Fruit fly (Drosophila melanogaster) Kc167 (cell line): ENCODE measurements around the gene tal-AA.

Experiments used
- Myc ChIP-seq: fragments of >200 bp; optimal IDR thresholded peaks from 2 replicates; lab custom pipeline; 2017; ENCODE audit warnings: missing external identifiers
- h ChIP-seq: fragments of >200 bp; optimal IDR thresholded peaks from 3 replicates; lab custom pipeline; 2018; ENCODE audit warnings: missing external identifiers
- psq ChIP-seq: fragments of >200 bp; optimal IDR thresholded peaks from 2 replicates; lab custom pipeline; 2017; ENCODE audit warnings: missing external identifiers

DNA sequence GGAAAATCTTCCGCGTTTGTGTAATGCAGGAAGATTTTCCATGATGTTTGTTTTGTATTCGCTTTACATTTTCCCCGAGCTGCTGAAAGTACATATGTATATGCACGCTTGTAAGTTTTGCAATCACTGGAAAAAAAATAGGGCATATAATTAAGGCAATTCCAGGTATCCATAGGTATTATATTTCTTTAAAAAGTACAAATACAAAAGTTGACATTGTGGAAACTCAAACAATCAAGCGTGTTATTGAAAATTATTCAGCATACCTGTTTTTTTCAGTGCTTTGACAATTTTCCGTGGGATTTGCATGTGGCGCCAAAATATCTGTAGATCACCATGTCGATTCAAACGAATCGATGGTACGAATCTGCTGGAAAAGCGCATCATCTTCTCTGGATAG, 18.1 kb downstream of the tal-AA start:
- TF ChIP-seq h (lab: Kevin White, UChicago), result no peak
- no peak for TF ChIP-seq Myc (lab: Kevin White, UChicago)
- TF ChIP-seq psq (lab: Kevin White, UChicago), result no peak
